Fruit fly (Drosophila melanogaster) whole organism, embryonic: Measurements from ENCODE around the gene Dus1.

ENCODE experiments used
- ATbp ChIP-seq: fragments of 200-800 bp; sonication (Bioruptor generic); optimal IDR thresholded peaks from 2 replicates; lab custom pipeline; 2017; ENCODE audit warnings: missing biosample characterization, mild to moderate bottlenecking, missing genetic modification characterization, missing genetic modification reagents
- Adf1 ChIP-seq: fragments of 200-800 bp; sonication (Bioruptor generic); IDR thresholded peaks from 2 replicates; pipeline ENCODE4 v1.3.6; 2022; ENCODE audit warnings: missing biosample characterization, missing genetic modification characterization
- Asciz ChIP-seq: fragments of 200-800 bp; sonication (Bioruptor generic); optimal IDR thresholded peaks from 2 replicates; lab custom pipeline; 2017; ENCODE audit warnings: missing biosample characterization, mild to moderate bottlenecking, missing genetic modification characterization, missing genetic modification reagents
- Atf3 ChIP-seq: fragments of 200-800 bp; sonication (Bioruptor generic); optimal IDR thresholded peaks from 3 replicates; lab custom pipeline; 2016; ENCODE audit warnings: missing biosample characterization, missing genetic modification characterization
- CG10654 ChIP-seq: fragments of 200-800 bp; sonication (Bioruptor generic); optimal IDR thresholded peaks from 2 replicates; lab custom pipeline; 2016; ENCODE audit warnings: missing biosample characterization, missing genetic modification characterization
- CG11696 ChIP-seq: fragments of 200-800 bp; sonication (Bioruptor generic); IDR thresholded peaks from 2 replicates; pipeline ENCODE4 v1.3.6; 2022; ENCODE audit warnings: missing biosample characterization, missing genetic modification characterization
- CG11723 ChIP-seq: fragments of 200-800 bp; sonication (Bioruptor generic); optimal IDR thresholded peaks from 2 replicates; lab custom pipeline; 2017; ENCODE audit warnings: missing biosample characterization, mild to moderate bottlenecking, missing genetic modification characterization
- CG12236 ChIP-seq: fragments of 200-800 bp; sonication (Bioruptor generic); optimal IDR thresholded peaks from 2 replicates; lab custom pipeline; 2016; ENCODE audit warnings: missing biosample characterization, missing genetic modification characterization
- CG14441 ChIP-seq: fragments of 200-800 bp; sonication (Bioruptor generic); IDR thresholded peaks from 2 replicates; pipeline ENCODE4 v1.3.6; 2022; ENCODE audit warnings: missing biosample characterization, missing genetic modification characterization
- CG14667 ChIP-seq: fragments of 200-800 bp; sonication (Bioruptor generic); IDR thresholded peaks from 2 replicates; pipeline ENCODE4 v1.3.6; 2022; ENCODE audit warnings: missing biosample characterization, missing genetic modification characterization
- CG16815 ChIP-seq: fragments of 200-800 bp; sonication (Bioruptor generic); optimal IDR thresholded peaks from 3 replicates; lab custom pipeline; 2017; ENCODE audit warnings: missing biosample characterization, mild to moderate bottlenecking, missing genetic modification characterization
- CG17328 ChIP-seq: fragments of 200-800 bp; sonication (Bioruptor generic); IDR thresholded peaks from 2 replicates; pipeline ENCODE4 v1.3.6; 2022; ENCODE audit warnings: missing biosample characterization, missing genetic modification characterization
- CG2202 ChIP-seq: fragments of 200-800 bp; sonication (Bioruptor generic); optimal IDR thresholded peaks from 2 replicates; lab custom pipeline; 2018; ENCODE audit warnings: missing biosample characterization, mild to moderate bottlenecking, missing genetic modification characterization
- CG2889 ChIP-seq: fragments of 200-800 bp; sonication (Bioruptor generic); IDR thresholded peaks from 3 replicates; pipeline ENCODE4 v1.3.6; 2022; ENCODE audit warnings: missing biosample characterization, missing genetic modification characterization
- CG4282 ChIP-seq: fragments of 200-800 bp; sonication (Bioruptor generic); optimal IDR thresholded peaks from 2 replicates; lab custom pipeline; 2016; ENCODE audit warnings: missing biosample characterization, missing genetic modification characterization
- CG4360 ChIP-seq: fragments of 200-800 bp; sonication (Bioruptor generic); IDR thresholded peaks from 2 replicates; pipeline ENCODE4 v1.3.6; 2022; ENCODE audit warnings: missing biosample characterization, missing genetic modification characterization
- CG7271 ChIP-seq: fragments of 200-800 bp; sonication (Bioruptor generic); optimal IDR thresholded peaks from 2 replicates; lab custom pipeline; 2018; ENCODE audit warnings: missing biosample characterization, mild to moderate bottlenecking, missing genetic modification characterization, moderate library complexity
- CG7928 ChIP-seq: fragments of 200-800 bp; sonication (Bioruptor generic); optimal IDR thresholded peaks from 2 replicates; lab custom pipeline; 2017; ENCODE audit warnings: missing biosample characterization, mild to moderate bottlenecking, missing genetic modification characterization
- CG7987 ChIP-seq: fragments of 200-800 bp; sonication (Bioruptor generic); optimal IDR thresholded peaks from 2 replicates; lab custom pipeline; 2018; ENCODE audit warnings: missing biosample characterization, mild to moderate bottlenecking, missing genetic modification characterization, moderate library complexity
- CG8089 ChIP-seq: fragments of 200-800 bp; sonication (Bioruptor generic); optimal IDR thresholded peaks from 3 replicates; lab custom pipeline; 2016; ENCODE audit warnings: missing biosample characterization, missing genetic modification characterization
- Dad ChIP-seq: fragments of 200-800 bp; sonication (Bioruptor generic); optimal IDR thresholded peaks from 3 replicates; lab custom pipeline; 2016; ENCODE audit warnings: missing biosample characterization, missing genetic modification characterization
- Dip3 ChIP-seq: fragments of 200-800 bp; sonication (Bioruptor generic); optimal IDR thresholded peaks from 3 replicates; lab custom pipeline; 2016; ENCODE audit warnings: missing biosample characterization, missing genetic modification characterization
- Dp ChIP-seq: fragments of 200-800 bp; sonication (Bioruptor generic); optimal IDR thresholded peaks from 2 replicates; lab custom pipeline; 2018; ENCODE audit warnings: missing biosample characterization, mild to moderate bottlenecking, missing genetic modification characterization, moderate library complexity
- E2f2 ChIP-seq: fragments of 200-800 bp; sonication (Bioruptor generic); IDR thresholded peaks from 2 replicates; pipeline ENCODE4 v1.3.6; 2022; ENCODE audit warnings: missing biosample characterization, missing genetic modification characterization
- HLH54F ChIP-seq: fragments of 200-800 bp; sonication (Bioruptor generic); optimal IDR thresholded peaks from 3 replicates; lab custom pipeline; 2016; ENCODE audit warnings: missing biosample characterization, missing genetic modification characterization
- NC2α ChIP-seq: fragments of 200-800 bp; sonication (Bioruptor generic); optimal IDR thresholded peaks from 2 replicates; lab custom pipeline; 2016; ENCODE audit warnings: missing biosample characterization, missing genetic modification characterization
- NC2β ChIP-seq: fragments of 200-800 bp; sonication (Bioruptor generic); optimal IDR thresholded peaks from 2 replicates; lab custom pipeline; 2016; ENCODE audit warnings: missing biosample characterization, missing genetic modification characterization
- Opbp ChIP-seq: fragments of 200-800 bp; sonication (Bioruptor generic); IDR thresholded peaks from 3 replicates; pipeline ENCODE4 v1.3.6; 2022; ENCODE audit warnings: missing biosample characterization, missing genetic modification characterization; ENCODE audit not compliant: partially characterized antibody
- Rfx ChIP-seq: fragments of 200-800 bp; sonication (Bioruptor generic); IDR thresholded peaks from 2 replicates; pipeline ENCODE4 v1.3.6; 2022; ENCODE audit warnings: missing biosample characterization, missing genetic modification characterization
- Xbp1 ChIP-seq: fragments of 200-800 bp; sonication (Bioruptor generic); optimal IDR thresholded peaks from 3 replicates; lab custom pipeline; 2016; ENCODE audit warnings: missing biosample characterization, mild to moderate bottlenecking, missing genetic modification characterization
- YL-1 ChIP-seq: fragments of 200-800 bp; sonication (Bioruptor generic); optimal IDR thresholded peaks from 3 replicates; lab custom pipeline; 2017; ENCODE audit warnings: missing biosample characterization, mild to moderate bottlenecking, missing genetic modification characterization
- chn ChIP-seq: fragments of 200-800 bp; sonication (Bioruptor generic); optimal IDR thresholded peaks from 2 replicates; lab custom pipeline; 2016; ENCODE audit warnings: missing biosample characterization, missing genetic modification characterization
- crp ChIP-seq, 2 experiments: fragments of 200-800 bp; sonication (Bioruptor generic); optimal IDR thresholded peaks; 2 replicates in 1 of 2; 3 replicates in 1 of 2; lab custom pipeline; 2017; ENCODE audit warnings: missing biosample characterization in 2 of 2, missing genetic modification characterization in 2 of 2, mild to moderate bottlenecking in 1 of 2, moderate library complexity in 1 of 2
- dm ChIP-seq: fragments of 200-800 bp; sonication (Bioruptor generic); optimal IDR thresholded peaks from 3 replicates; lab custom pipeline; 2016; ENCODE audit warnings: missing biosample characterization, missing genetic modification characterization
- ems ChIP-seq: fragments of 200-800 bp; sonication (Bioruptor generic); optimal IDR thresholded peaks from 3 replicates; lab custom pipeline; 2016; ENCODE audit warnings: missing biosample characterization, missing genetic modification characterization
- eve ChIP-seq, 2 experiments: fragments of >200 bp; optimal IDR thresholded peaks; 2 replicates each; lab custom pipeline; 2017; ENCODE audit warnings: missing biosample characterization in 2 of 2, missing genetic modification characterization in 2 of 2
- fd102C ChIP-seq: fragments of 200-800 bp; sonication (Bioruptor generic); optimal IDR thresholded peaks from 2 replicates; lab custom pipeline; 2018; ENCODE audit warnings: missing biosample characterization, mild to moderate bottlenecking, missing genetic modification characterization, moderate library complexity
- fd96Cb ChIP-seq: fragments of 200-800 bp; sonication (Bioruptor generic); optimal IDR thresholded peaks from 2 replicates; lab custom pipeline; 2018; ENCODE audit warnings: missing biosample characterization, mild to moderate bottlenecking, missing genetic modification characterization, moderate library complexity
- gsb-n ChIP-seq: fragments of 200-800 bp; sonication (Bioruptor generic); optimal IDR thresholded peaks from 3 replicates; lab custom pipeline; 2018; ENCODE audit warnings: missing biosample characterization, mild to moderate bottlenecking, missing genetic modification characterization
- inv ChIP-seq: fragments of 200-800 bp; sonication (Bioruptor generic); IDR thresholded peaks from 2 replicates; pipeline ENCODE4 v1.3.6; 2022; ENCODE audit warnings: missing biosample characterization, missing genetic modification characterization; ENCODE audit not compliant: partially characterized antibody
- jing ChIP-seq: fragments of 200-800 bp; sonication (Bioruptor generic); optimal IDR thresholded peaks from 2 replicates; lab custom pipeline; 2018; ENCODE audit warnings: missing biosample characterization, mild to moderate bottlenecking, missing genetic modification characterization
- nerfin-2 ChIP-seq: fragments of 200-800 bp; sonication (Bioruptor generic); IDR thresholded peaks from 2 replicates; pipeline ENCODE4 v1.3.6; 2022; ENCODE audit warnings: missing biosample characterization, missing genetic modification characterization; ENCODE audit not compliant: partially characterized antibody
- pfk ChIP-seq: fragments of 200-800 bp; sonication (Bioruptor generic); optimal IDR thresholded peaks from 2 replicates; lab custom pipeline; 2018; ENCODE audit warnings: missing biosample characterization, mild to moderate bottlenecking, missing genetic modification characterization, moderate library complexity
- prd ChIP-seq, 3 experiments: fragments of >200 bp in 2 of 3; fragments of 200-800 bp in 1 of 3; sonication (Bioruptor generic) in 1 of 3; optimal IDR thresholded peaks in 2 of 3; IDR thresholded peaks in 1 of 3; 2 replicates in 2 of 3; 3 replicates in 1 of 3; pipeline versions ENCODE4 v1.3.6 to Lab custom; 2017 to 2022; ENCODE audit warnings: missing biosample characterization in 1 of 3, missing genetic modification characterization in 1 of 3
- rib ChIP-seq: fragments of 200-800 bp; sonication (Bioruptor generic); IDR thresholded peaks from 2 replicates; pipeline ENCODE4 v1.3.6; 2022; ENCODE audit warnings: missing biosample characterization, missing genetic modification characterization
- so ChIP-seq: fragments of 200-800 bp; sonication (Bioruptor generic); IDR thresholded peaks from 3 replicates; pipeline ENCODE4 v1.3.6; 2022; ENCODE audit warnings: missing biosample characterization, missing genetic modification characterization
- tx ChIP-seq: fragments of 200-800 bp; sonication (Bioruptor generic); optimal IDR thresholded peaks from 2 replicates; lab custom pipeline; 2016; ENCODE audit warnings: missing biosample characterization, missing genetic modification characterization
- zfh1 ChIP-seq: fragments of 200-800 bp; sonication (Bioruptor generic); IDR thresholded peaks from 3 replicates; pipeline ENCODE4 v1.3.6; 2022; ENCODE audit warnings: missing biosample characterization, missing genetic modification characterization

The Dus1 gene

DNA sequence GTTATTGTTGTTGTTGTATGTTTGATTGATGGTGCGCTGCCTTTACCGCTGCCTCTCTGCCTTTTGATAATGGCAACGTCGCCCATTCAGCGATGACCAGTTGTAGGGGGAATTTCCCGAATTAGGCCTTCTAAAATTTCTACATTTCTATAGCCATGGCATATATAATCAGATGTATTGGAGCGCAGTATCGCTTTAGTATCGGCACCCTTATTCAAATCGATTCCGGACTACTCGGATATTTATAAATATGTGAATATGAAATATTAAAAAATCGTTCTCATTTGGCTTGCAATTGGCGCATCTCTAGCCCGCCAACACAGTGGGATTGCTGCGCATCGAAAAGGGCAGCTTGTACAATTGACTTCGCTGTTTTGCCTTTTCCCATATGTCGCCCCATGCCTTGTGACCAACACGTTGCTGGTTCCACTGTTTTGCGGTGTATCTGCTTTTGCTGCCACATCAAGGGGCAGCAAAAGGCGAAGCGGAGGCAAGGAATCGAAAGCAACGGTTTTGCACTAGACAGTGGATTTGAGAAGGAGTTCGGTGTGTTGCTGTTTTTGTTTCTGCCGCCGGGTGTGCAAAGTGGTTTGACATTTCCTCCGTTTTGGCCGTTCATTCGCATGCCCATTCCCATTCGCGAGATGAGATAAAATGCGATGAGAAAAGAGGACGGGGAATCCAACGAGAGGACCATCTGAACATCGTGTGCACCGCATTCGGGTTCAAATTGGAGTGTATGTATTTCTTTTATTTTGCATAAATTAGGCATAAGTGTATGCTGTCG is 46.8 kb downstream of the Dus1 start (continued):
- TF ChIP-seq CG7928 (GFP tag; lab: Kevin White, UChicago) (no peak), gsb-n (tag; lab: Kevin White, UChicago) (no peak), fd96Cb (peak; percentile 44), so (0 out of 3 replicates have a peak, but pooled peaks have one; percentile 45), NC2β (GFP tag; lab: Kevin White, UChicago) (no peak), CG14441 (peak; percentile 71), CG17328 (0 out of 2 replicates have a peak, but pooled peaks have one; percentile 25), CG12236 (GFP tag; lab: Kevin White, UChicago) (no peak), E2f2 (GFP tag; lab: Robert Waterston, UW) (no peak; the same call in 1 of the 2 replicates), Atf3 (no peak), HLH54F (GFP tag; lab: Kevin White, UChicago) (peak; percentile 72), prd (optimal IDR thresholded peaks at IDR 0.05; lab: Kevin White, UChicago) (no peak), prd (GFP tag; IDR thresholded peaks at IDR 0.05; lab: Robert Waterston, UW) (peak; percentile 74), Dad (GFP tag; lab: Kevin White, UChicago) (peak; percentile 33), CG4282 (peak; percentile 37), dm (GFP tag; lab: Kevin White, UChicago) (peak; percentile 27), CG7987 (no peak), Rfx (GFP tag; lab: Robert Waterston, UW) (peak; percentile 76), Dp (GFP tag; lab: Kevin White, UChicago) (no peak), CG8089 (GFP tag; lab: Kevin White, UChicago) (peak; percentile 9), CG14667 (GFP tag; lab: Robert Waterston, UW) (no peak), CG16815 (GFP tag; lab: Kevin White, UChicago) (peak; percentile 19), CG10654 (GFP tag; lab: Kevin White, UChicago) (peak; percentile 1), Asciz (GFP tag; lab: Kevin White, UChicago) (peak; percentile 16), nerfin-2 (GFP tag; lab: Robert Waterston, UW) (no peak), CG11696 (GFP tag; lab: Robert Waterston, UW) (no peak), tx (peak; percentile 30), Opbp (GFP tag; lab: Robert Waterston, UW) (no peak), rib (GFP tag; lab: Robert Waterston, UW) (0 out of 2 replicates have a peak, but pooled peaks have one; percentile 18), ATbp (GFP tag; lab: Kevin White, UChicago) (peak; percentile 50), fd102C (GFP tag; lab: Kevin White, UChicago) (no peak), Xbp1 (GFP tag; lab: Kevin White, UChicago) (peak; percentile 71), chn (GFP tag; lab: Kevin White, UChicago) (peak; percentile 31), YL-1 (peak; percentile 7), inv (GFP tag; lab: Robert Waterston, UW) (0 out of 2 replicates have a peak, but pooled peaks have one; percentile 8), crp (GFP tag; optimal IDR thresholded peaks at IDR 0.05; lab: Kevin White, UChicago) (no peak), CG7271 (tag; lab: Kevin White, UChicago) (no peak), zfh1 (GFP tag; lab: Robert Waterston, UW) (peak; percentile 56; the same call in 2 of the 3 replicates), eve (GFP tag; optimal IDR thresholded peaks at IDR 0.05; lab: Kevin White, UChicago) (no peak), CG4360 (GFP tag; lab: Robert Waterston, UW) (no peak), NC2α (GFP tag; lab: Kevin White, UChicago) (no peak), pfk (GFP tag; lab: Kevin White, UChicago) (no peak), CG2889 (GFP tag; lab: Robert Waterston, UW) (0 out of 3 replicates have a peak, but pooled peaks have one; percentile 13), CG2202 (tag; lab: Kevin White, UChicago) (peak; percentile 36), Dip3 (GFP tag; lab: Kevin White, UChicago) (peak; percentile 59), CG11723 (GFP tag; lab: Kevin White, UChicago) (no peak), Adf1 (GFP tag; lab: Robert Waterston, UW) (peak; percentile 51), jing (peak; percentile 32), ems (GFP tag; lab: Kevin White, UChicago) (peak; percentile 62)
